Worm (Caenorhabditis elegans) whole organism, early embryonic: ENCODE results near the gene T14G12.11.

Source experiments
- B0310.2 ChIP-seq: sonication (generic microtip); optimal IDR thresholded peaks from 2 replicates; lab custom pipeline; 2016; ENCODE audit warnings: mild to moderate bottlenecking, missing genetic modification characterization, missing compliant biosample characterization
- F13C5.2 ChIP-seq: sonication (generic microtip); optimal IDR thresholded peaks from 2 replicates; lab custom pipeline; 2017; ENCODE audit warnings: mild to moderate bottlenecking, missing genetic modification characterization, inconsistent platforms, missing compliant biosample characterization
- ama-1 ChIP-seq: fragments of 150-350 bp; optimal IDR thresholded peaks from 2 replicates; lab custom pipeline; 2014
- scrt-1 ChIP-seq: fragments of 200-800 bp; sonication (Bioruptor generic); IDR thresholded peaks from 2 replicates; pipeline ENCODE4 v1.3.6; 2022; ENCODE audit warnings: missing genetic modification characterization, missing compliant biosample characterization
- tra-4 ChIP-seq: sonication (generic microtip); optimal IDR thresholded peaks from 2 replicates; lab custom pipeline; 2017; ENCODE audit warnings: missing genetic modification characterization, missing compliant biosample characterization

DNA sequence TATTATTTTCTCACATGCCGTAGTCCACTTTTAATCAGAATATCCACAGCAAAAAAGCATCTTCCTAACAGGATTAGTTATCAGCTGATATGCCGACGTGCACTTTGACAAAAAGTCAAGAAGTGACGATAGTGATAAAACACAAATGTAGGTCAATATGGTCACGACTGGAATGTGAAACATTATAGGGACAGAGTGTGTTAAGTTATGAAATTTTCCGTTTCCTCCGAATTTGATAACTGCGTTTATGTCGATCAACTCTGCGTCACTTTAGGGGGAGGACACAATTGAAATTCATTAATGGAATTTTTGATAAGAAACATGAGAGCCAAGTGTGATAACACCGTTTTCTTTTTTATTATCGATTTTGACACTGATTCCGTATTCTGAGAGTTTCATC lies 33.4 kb downstream of the T14G12.11 start, which contains the start of gene aex-4:
- TF ChIP-seq ama-1 (no peak), F13C5.2 (tag; lab: Kevin White, UChicago) (no peak), tra-4 (tag; lab: Kevin White, UChicago) (no peak), B0310.2 (tag; lab: Kevin White, UChicago) (no peak), scrt-1 (GFP tag; lab: Robert Waterston, UW) (no peak)
